Worm (Caenorhabditis elegans) whole organism, midembryonic: ENCODE measurements around the gene irld-49.

ENCODE experiments used
- T22C8.4 ChIP-seq: fragments of 200-800 bp; sonication (Bioruptor generic); IDR thresholded peaks from 2 replicates; pipeline ENCODE4 v1.3.6; 2022; ENCODE audit warnings: missing genetic modification characterization, missing compliant biosample characterization
- cog-1 ChIP-seq: sonication (generic microtip); optimal IDR thresholded peaks from 2 replicates; lab custom pipeline; 2016; ENCODE audit warnings: missing genetic modification characterization, missing compliant biosample characterization
- flt-1 ChIP-seq: fragments of 200-800 bp; sonication (Bioruptor generic); IDR thresholded peaks from 2 replicates; pipeline ENCODE4 v1.3.6; 2022; ENCODE audit warnings: missing genetic modification characterization, missing compliant biosample characterization
- klf-2 ChIP-seq: fragments of 200-800 bp; sonication (Bioruptor generic); conservative IDR thresholded peaks from 2 replicates; pipeline ENCODE4 v1.3.6; 2022; ENCODE audit warnings: missing genetic modification reagents, missing genetic modification characterization, missing compliant biosample characterization
- med-1 ChIP-seq: sonication (generic microtip); optimal IDR thresholded peaks from 2 replicates; lab custom pipeline; 2017; ENCODE audit warnings: missing genetic modification characterization, mild to moderate bottlenecking, missing compliant biosample characterization, antibody characterized with exemption, missing genetic modification reagents; ENCODE audit not compliant: insufficient read depth
- ref-1 ChIP-seq: fragments of 200-800 bp; sonication (Bioruptor generic); conservative IDR thresholded peaks from 2 replicates; pipeline ENCODE4 v1.3.6; 2022; ENCODE audit warnings: missing genetic modification reagents, missing genetic modification characterization, missing compliant biosample characterization
- tab-1 ChIP-seq: fragments of 200-800 bp; sonication (Bioruptor generic); IDR thresholded peaks from 2 replicates; pipeline ENCODE4 v1.3.6; 2022; ENCODE audit warnings: missing genetic modification characterization, missing compliant biosample characterization
- ztf-23 ChIP-seq: fragments of 200-800 bp; sonication (Bioruptor generic); IDR thresholded peaks from 2 replicates; pipeline ENCODE4 v1.3.6; 2022; ENCODE audit warnings: missing genetic modification reagents, missing genetic modification characterization, missing compliant biosample characterization
- ztf-29 ChIP-seq: fragments of 200-800 bp; sonication (Bioruptor generic); IDR thresholded peaks from 2 replicates; pipeline ENCODE4 v1.3.6; 2022; ENCODE audit warnings: missing genetic modification reagents, missing genetic modification characterization, missing compliant biosample characterization

ce11 chrII:2921860-2922259, 22.1 kb upstream of the irld-49 start:
- TF ChIP-seq ztf-29 (no peak), flt-1 (GFP tag; lab: Robert Waterston, UW) (no peak), med-1 (GFP tag; lab: Kevin White, UChicago) (no peak), ref-1 (GFP tag; lab: Robert Waterston, UW) (no peak), T22C8.4 (GFP tag; lab: Robert Waterston, UW) (no peak), cog-1 (tag; lab: Kevin White, UChicago) (no peak), klf-2 (GFP tag; lab: Robert Waterston, UW) (no peak), ztf-23 (GFP tag; lab: Robert Waterston, UW) (no peak), tab-1 (GFP tag; lab: Robert Waterston, UW) (no peak)
